Comparison of ENCODE assay signal across 3 fruit fly cellular contexts in the genomic region with DNA sequence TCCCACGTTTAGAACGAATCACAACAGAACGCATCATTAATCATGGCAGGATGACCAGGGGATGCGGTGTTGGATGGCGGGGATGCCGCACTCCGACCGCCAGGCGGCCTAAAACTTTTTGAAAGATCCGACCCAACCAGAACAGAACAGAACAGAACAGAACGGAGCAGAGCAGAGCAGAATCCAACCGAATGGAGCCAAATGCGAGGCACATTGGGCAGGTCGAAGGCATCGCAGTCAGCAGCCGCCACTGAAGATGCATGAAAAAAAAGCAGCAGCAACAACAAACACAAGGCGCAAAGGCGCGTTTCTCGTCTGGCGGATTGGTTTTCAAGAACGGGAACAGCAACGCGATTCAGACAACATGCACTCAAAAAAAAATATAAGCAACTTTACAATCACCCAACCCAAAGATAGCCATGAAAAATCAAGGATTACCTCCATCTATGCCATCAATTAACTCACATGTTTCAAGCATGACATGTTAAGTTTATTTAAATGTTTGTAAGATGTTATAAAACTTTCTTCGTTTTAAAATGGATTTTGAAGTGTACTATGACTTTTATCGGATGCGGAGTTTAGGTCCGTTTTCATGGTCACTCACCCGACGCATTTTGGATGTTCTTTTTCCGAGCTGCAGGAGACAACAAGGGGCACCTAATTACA.
TF ChIP-seq lines count a peak whose summit lies in the region.

No protein-coding gene starts in this region.

TF ChIP-seq in whole organism, embryonic, 481 proteins besides CTCF, POLR2A, EP300 and RAD21 (continued from another document and continues in another):
- TF ChIP-seq CG7372 (GFP tag; IDR thresholded peaks at IDR 0.05; lab: Robert Waterston, UW), result 0 out of 2 replicates have a peak, but pooled peaks have one; percentile 6
- peak; percentile 37 for TF ChIP-seq Sox102F (GFP tag; optimal IDR thresholded peaks at IDR 0.05; lab: Kevin White, UChicago)
- TF ChIP-seq Doc2 (GFP tag; IDR thresholded peaks at IDR 0.05; lab: Robert Waterston, UW), result no peak
- TF ChIP-seq CG4854 (GFP tag; optimal IDR thresholded peaks at IDR 0.05; lab: Kevin White, UChicago), result peak; percentile 31
- no peak for TF ChIP-seq Dll (GFP tag; IDR thresholded peaks at IDR 0.05; lab: Robert Waterston, UW; ENCODE audit: partially characterized antibody)
- TF ChIP-seq CrebB (tag; optimal IDR thresholded peaks at IDR 0.05; lab: Kevin White, UChicago), result no peak
- TF ChIP-seq nerfin-1 (tag; optimal IDR thresholded peaks at IDR 0.05; lab: Kevin White, UChicago), result peak; percentile 59
- TF ChIP-seq dan (GFP tag; IDR thresholded peaks at IDR 0.05; lab: Robert Waterston, UW), result peak; percentile 40; the same call in 1 of the 2 replicates
- TF ChIP-seq CG18619 (GFP tag; optimal IDR thresholded peaks at IDR 0.05; lab: Kevin White, UChicago), result peak; percentile 29
- peak; percentile 60 for TF ChIP-seq Xbp1 (GFP tag; optimal IDR thresholded peaks at IDR 0.05; lab: Kevin White, UChicago)
- no peak for TF ChIP-seq dimm (GFP tag; IDR thresholded peaks at IDR 0.05; lab: Robert Waterston, UW)
- no peak for TF ChIP-seq Hand (GFP tag; optimal IDR thresholded peaks at IDR 0.05; lab: Kevin White, UChicago)
- TF ChIP-seq CG10979 (tag; optimal IDR thresholded peaks at IDR 0.05; lab: Kevin White, UChicago), result peak; percentile 90
- no peak for TF ChIP-seq danr (GFP tag; IDR thresholded peaks at IDR 0.05; lab: Robert Waterston, UW)
- peak; percentile 6; the same call in 1 of the 2 replicates for TF ChIP-seq sob (GFP tag; IDR thresholded peaks at IDR 0.05; lab: Robert Waterston, UW)
- TF ChIP-seq tgo (GFP tag; IDR thresholded peaks at IDR 0.05; lab: Robert Waterston, UW), result peak; percentile 33; the same call in 1 of the 3 replicates
- TF ChIP-seq al (GFP tag; IDR thresholded peaks at IDR 0.05; lab: Robert Waterston, UW), result no peak
- no peak for TF ChIP-seq zen2 (GFP tag; IDR thresholded peaks at IDR 0.05; lab: Robert Waterston, UW; ENCODE audit: partially characterized antibody)
- peak; percentile 46; the same call in 1 of the 2 replicates for TF ChIP-seq HLH3B (GFP tag; IDR thresholded peaks at IDR 0.05; lab: Robert Waterston, UW)
- TF ChIP-seq nau (GFP tag; optimal IDR thresholded peaks at IDR 0.05; lab: Kevin White, UChicago), result no peak
- TF ChIP-seq CG3847 (GFP tag; IDR thresholded peaks at IDR 0.05; lab: Robert Waterston, UW), result peak; percentile 32; the same call in 1 of the 2 replicates
- no peak for TF ChIP-seq bigmax (GFP tag; optimal IDR thresholded peaks at IDR 0.05; lab: Kevin White, UChicago)
- TF ChIP-seq sna (GFP tag; IDR thresholded peaks at IDR 0.05; lab: Robert Waterston, UW; ENCODE audit: partially characterized antibody), result no peak
- peak; percentile 23 for TF ChIP-seq grn (GFP tag; optimal IDR thresholded peaks at IDR 0.05; lab: Kevin White, UChicago)
- TF ChIP-seq pita (GFP tag; optimal IDR thresholded peaks at IDR 0.05; lab: Kevin White, UChicago), result no peak
- peak; percentile 69 for TF ChIP-seq row (GFP tag; IDR thresholded peaks at IDR 0.05; lab: Robert Waterston, UW)
- TF ChIP-seq CG15601 (tag; optimal IDR thresholded peaks at IDR 0.05; lab: Kevin White, UChicago), result peak; percentile 84
- no peak for TF ChIP-seq seq (GFP tag; IDR thresholded peaks at IDR 0.05; lab: Robert Waterston, UW)
- TF ChIP-seq CG17568 (GFP tag; optimal IDR thresholded peaks at IDR 0.05; lab: Kevin White, UChicago), result peak; percentile 28
- TF ChIP-seq CG2129 (GFP tag; IDR thresholded peaks at IDR 0.05; lab: Robert Waterston, UW; ENCODE audit: partially characterized antibody), result no peak
- TF ChIP-seq Neu2 (GFP tag; optimal IDR thresholded peaks at IDR 0.05; lab: Kevin White, UChicago; ENCODE audit: borderline replicate concordance), result no peak
- no peak for TF ChIP-seq CG12299 (tag; optimal IDR thresholded peaks at IDR 0.05; lab: Kevin White, UChicago)
- TF ChIP-seq CG12155 (GFP tag; optimal IDR thresholded peaks at IDR 0.05; lab: Kevin White, UChicago), result peak; percentile 48
- no peak; the same call in 1 of the 2 replicates for TF ChIP-seq wor (GFP tag; IDR thresholded peaks at IDR 0.05; lab: Robert Waterston, UW)
- TF ChIP-seq Spps (tag; optimal IDR thresholded peaks at IDR 0.05; lab: Kevin White, UChicago), result peak; percentile 86
- peak; percentile 76 for TF ChIP-seq unpg (GFP tag; optimal IDR thresholded peaks at IDR 0.05; lab: Kevin White, UChicago)
- peak; percentile 62 for TF ChIP-seq CG30403 (GFP tag; optimal IDR thresholded peaks at IDR 0.05; lab: Kevin White, UChicago)
- TF ChIP-seq CG7963 (GFP tag; IDR thresholded peaks at IDR 0.05; lab: Robert Waterston, UW; ENCODE audit: partially characterized antibody), result no peak
- TF ChIP-seq exex (tag; optimal IDR thresholded peaks at IDR 0.05; lab: Kevin White, UChicago), result no peak

TF ChIP-seq in whole organism, prepupa, 60 proteins besides CTCF, POLR2A, EP300 and RAD21 (continued from another document):
- TF ChIP-seq CG15336 (GFP tag; IDR thresholded peaks at IDR 0.05; lab: Robert Waterston, UW), result peak; percentile 77
- TF ChIP-seq Lpt (GFP tag; optimal IDR thresholded peaks at IDR 0.05; lab: Kevin White, UChicago), result peak; percentile 75
- TF ChIP-seq CG6808 (GFP tag; optimal IDR thresholded peaks at IDR 0.05; lab: Kevin White, UChicago), result peak; percentile 88
- peak; percentile 97 for TF ChIP-seq vri (GFP tag; optimal IDR thresholded peaks at IDR 0.05; lab: Kevin White, UChicago)
- peak; percentile 96 for TF ChIP-seq lz (GFP tag; optimal IDR thresholded peaks at IDR 0.05; lab: Kevin White, UChicago)
- peak; percentile 95 for TF ChIP-seq cyc (GFP tag; optimal IDR thresholded peaks at IDR 0.05; lab: Kevin White, UChicago)
- peak; percentile 40 for TF ChIP-seq dac (GFP tag; optimal IDR thresholded peaks at IDR 0.05; lab: Kevin White, UChicago)
- peak; percentile 92 for TF ChIP-seq fd59A (GFP tag; optimal IDR thresholded peaks at IDR 0.05; lab: Kevin White, UChicago)
- peak; percentile 78 for TF ChIP-seq CG11902 (GFP tag; optimal IDR thresholded peaks at IDR 0.05; lab: Kevin White, UChicago)
- peak; percentile 85 to 91 for TF ChIP-seq ss (GFP tag; optimal IDR thresholded peaks at IDR 0.05; lab: Kevin White, UChicago)
- TF ChIP-seq spab (GFP tag; optimal IDR thresholded peaks at IDR 0.05; lab: Kevin White, UChicago), result peak; percentile 89
- peak; percentile 83 for TF ChIP-seq Blimp-1 (GFP tag; optimal IDR thresholded peaks at IDR 0.05; lab: Kevin White, UChicago)
- TF ChIP-seq CG8632 (GFP tag; optimal IDR thresholded peaks at IDR 0.05; lab: Kevin White, UChicago), result peak; percentile 86
- TF ChIP-seq CG31627 (GFP tag; optimal IDR thresholded peaks at IDR 0.05; lab: Kevin White, UChicago), result peak; percentile 95
- peak; percentile 90 for TF ChIP-seq achi (GFP tag; optimal IDR thresholded peaks at IDR 0.05; lab: Kevin White, UChicago)
- peak; percentile 92 for TF ChIP-seq dsx (GFP tag; optimal IDR thresholded peaks at IDR 0.05; lab: Kevin White, UChicago; ENCODE audit: poor library complexity, severe bottlenecking)
- peak; percentile 89 for TF ChIP-seq pdm3 (GFP tag; optimal IDR thresholded peaks at IDR 0.05; lab: Kevin White, UChicago)
- TF ChIP-seq CG16779 (tag; optimal IDR thresholded peaks at IDR 0.05; lab: Kevin White, UChicago), result peak; percentile 74
- TF ChIP-seq Sox14 (GFP tag; optimal IDR thresholded peaks at IDR 0.05; lab: Kevin White, UChicago), result peak; percentile 94
- TF ChIP-seq fd85E (GFP tag; optimal IDR thresholded peaks at IDR 0.05; lab: Kevin White, UChicago), result peak; percentile 54
- TF ChIP-seq Sox15 (GFP tag; optimal IDR thresholded peaks at IDR 0.05; lab: Kevin White, UChicago), result peak; percentile 76
- peak; percentile 80 for TF ChIP-seq CG8319 (GFP tag; optimal IDR thresholded peaks at IDR 0.05; lab: Kevin White, UChicago)
- TF ChIP-seq CG6276 (GFP tag; optimal IDR thresholded peaks at IDR 0.05; lab: Kevin White, UChicago), result peak; percentile 71
- peak; percentile 90 for TF ChIP-seq OdsH (GFP tag; optimal IDR thresholded peaks at IDR 0.05; lab: Kevin White, UChicago)
- peak; percentile 96 for TF ChIP-seq topi (GFP tag; optimal IDR thresholded peaks at IDR 0.05; lab: Kevin White, UChicago)
- TF ChIP-seq fkh (GFP tag; optimal IDR thresholded peaks at IDR 0.05; lab: Kevin White, UChicago), result no peak
- TF ChIP-seq CG9139 (GFP tag; optimal IDR thresholded peaks at IDR 0.05; lab: Kevin White, UChicago), result peak; percentile 85
- TF ChIP-seq CG8119 (GFP tag; IDR thresholded peaks at IDR 0.05; lab: Robert Waterston, UW), result peak; percentile 83
- peak; percentile 92 for TF ChIP-seq CG6854 (GFP tag; optimal IDR thresholded peaks at IDR 0.05; lab: Kevin White, UChicago)
- TF ChIP-seq Gug (GFP tag; IDR thresholded peaks at IDR 0.05; lab: Robert Waterston, UW), result peak; percentile 75
- TF ChIP-seq Hr38 (GFP tag; optimal IDR thresholded peaks at IDR 0.05; lab: Kevin White, UChicago), result no peak
- TF ChIP-seq CG6163 (GFP tag; IDR thresholded peaks at IDR 0.05; lab: Robert Waterston, UW), result peak; percentile 93
- no peak for TF ChIP-seq CG11294 (GFP tag; IDR thresholded peaks at IDR 0.05; lab: Robert Waterston, UW)
- TF ChIP-seq CG7368 (GFP tag; optimal IDR thresholded peaks at IDR 0.05; lab: Kevin White, UChicago), result peak; percentile 89
- peak; percentile 97 for TF ChIP-seq Eip78C (GFP tag; lab: Kevin White, UChicago)
- peak; percentile 72 for TF ChIP-seq eg (GFP tag; IDR thresholded peaks at IDR 0.05; lab: Robert Waterston, UW)
- peak; percentile 95 for TF ChIP-seq Eip93F (GFP tag; optimal IDR thresholded peaks at IDR 0.05; lab: Kevin White, UChicago)
- TF ChIP-seq esn (GFP tag; optimal IDR thresholded peaks at IDR 0.05; lab: Kevin White, UChicago), result peak; percentile 97
- TF ChIP-seq CG4318 (GFP tag; optimal IDR thresholded peaks at IDR 0.05; lab: Kevin White, UChicago), result peak; percentile 54

TF ChIP-seq in whole organism, wandering third instar larva, 38 proteins besides CTCF, POLR2A, EP300 and RAD21 (continued from another document):
- peak; percentile 97 for TF ChIP-seq br (GFP tag; optimal IDR thresholded peaks at IDR 0.05; lab: Kevin White, UChicago)
- no peak for TF ChIP-seq Dfd (GFP tag; optimal IDR thresholded peaks at IDR 0.05; lab: Kevin White, UChicago)
- TF ChIP-seq psq (GFP tag; optimal IDR thresholded peaks at IDR 0.05; lab: Kevin White, UChicago), result peak; percentile 95
- TF ChIP-seq pan (optimal IDR thresholded peaks at IDR 0.05; lab: Kevin White, UChicago), result no peak
- TF ChIP-seq dsf (GFP tag; optimal IDR thresholded peaks at IDR 0.05; lab: Kevin White, UChicago; ENCODE audit: borderline replicate concordance), result peak; percentile 75
- TF ChIP-seq Dif (GFP tag; optimal IDR thresholded peaks at IDR 0.05; lab: Kevin White, UChicago; ENCODE audit: partially characterized antibody), result no peak
- TF ChIP-seq HLH106 (tag; optimal IDR thresholded peaks at IDR 0.05; lab: Kevin White, UChicago), result peak; percentile 95
- TF ChIP-seq Hr83 (GFP tag; optimal IDR thresholded peaks at IDR 0.05; lab: Kevin White, UChicago; ENCODE audit: poor library complexity, severe bottlenecking), result peak; percentile 6
- TF ChIP-seq CrebA (GFP tag; optimal IDR thresholded peaks at IDR 0.05; lab: Kevin White, UChicago; ENCODE audit: borderline replicate concordance), result peak; percentile 70
